Comparison of ENCODE assay signal across 1 fruit fly cellular context in the genomic region with DNA sequence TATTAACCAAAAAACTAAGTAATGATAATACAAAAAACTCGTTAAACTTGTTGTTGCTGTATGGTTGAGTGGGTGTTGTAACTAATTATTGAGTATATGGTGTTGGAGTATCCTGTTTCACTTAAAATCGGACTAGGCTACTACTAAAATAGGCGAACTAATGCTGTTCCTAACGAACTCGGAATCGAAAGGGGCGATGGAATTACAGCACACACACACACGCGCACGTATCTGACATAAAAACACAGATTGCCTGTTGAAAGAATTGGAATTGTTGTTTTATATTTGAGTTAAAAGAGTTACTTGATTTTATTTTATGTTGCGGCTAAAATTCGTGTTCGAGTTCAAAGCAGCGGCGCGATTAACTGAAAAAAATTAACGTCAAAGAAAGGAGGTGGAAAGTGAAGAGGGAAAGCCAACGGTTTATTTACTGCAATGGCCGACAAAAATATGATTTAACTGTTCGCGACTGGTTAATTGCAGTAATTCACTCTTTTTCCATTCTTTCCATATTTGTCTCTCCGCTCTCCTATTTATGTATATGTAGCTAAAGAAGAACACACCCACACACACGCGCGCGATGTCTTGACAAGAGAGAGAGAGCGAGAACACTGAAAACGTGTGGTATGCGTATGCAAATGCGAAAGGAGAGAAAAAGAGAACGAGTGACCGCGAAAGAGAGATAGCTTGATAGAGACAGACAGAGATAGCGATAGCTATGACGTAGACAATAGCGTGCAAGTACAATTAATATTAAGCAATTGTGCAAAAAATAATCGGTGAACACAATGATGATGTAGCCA.
TF ChIP-seq lines count a peak whose summit lies in the region.

No protein-coding gene starts in this region.

TF ChIP-seq in whole organism, embryonic, 481 proteins besides CTCF, POLR2A, EP300 and RAD21 (continued from another document and continues in another):
- TF ChIP-seq Stat92E (GFP tag; optimal IDR thresholded peaks at IDR 0.05; lab: Kevin White, UChicago) (no peak), run (tag; optimal IDR thresholded peaks at IDR 0.05; lab: Kevin White, UChicago) (no peak), Xrp1 (GFP tag; IDR thresholded peaks at IDR 0.05; lab: Robert Waterston, UW) (no peak), pfk (GFP tag; optimal IDR thresholded peaks at IDR 0.05; lab: Kevin White, UChicago) (no peak), HHEX (GFP tag; optimal IDR thresholded peaks at IDR 0.05; lab: Kevin White, UChicago) (no peak), CG7271 (tag; optimal IDR thresholded peaks at IDR 0.05; lab: Kevin White, UChicago) (no peak), CG17361 (GFP tag; IDR thresholded peaks at IDR 0.05; lab: Robert Waterston, UW) (no peak), CG8924 (tag; optimal IDR thresholded peaks at IDR 0.05; lab: Kevin White, UChicago) (peak; percentile 20), D19B (GFP tag; optimal IDR thresholded peaks at IDR 0.05; lab: Kevin White, UChicago) (no peak), CG34422 (GFP tag; IDR thresholded peaks at IDR 0.05; lab: Robert Waterston, UW) (peak; percentile 6; the same call in 1 of the 3 replicates), CG6689 (GFP tag; IDR thresholded peaks at IDR 0.05; lab: Robert Waterston, UW) (no peak), Atf6 (GFP tag; IDR thresholded peaks at IDR 0.05; lab: Robert Waterston, UW) (0 out of 2 replicates have a peak, but pooled peaks have one; percentile 13), CG6254 (GFP tag; optimal IDR thresholded peaks at IDR 0.05; lab: Kevin White, UChicago) (no peak), Hmx (GFP tag; optimal IDR thresholded peaks at IDR 0.05; lab: Kevin White, UChicago) (no peak), sug (tag; optimal IDR thresholded peaks at IDR 0.05; lab: Kevin White, UChicago) (peak; percentile 76), Dbx (GFP tag; IDR thresholded peaks at IDR 0.05; lab: Robert Waterston, UW) (no peak), Nf-YA (GFP tag; IDR thresholded peaks at IDR 0.05; lab: Robert Waterston, UW) (no peak), CG8359 (GFP tag; optimal IDR thresholded peaks at IDR 0.05; lab: Kevin White, UChicago; ENCODE audit: borderline replicate concordance) (no peak), CG16863 (GFP tag; optimal IDR thresholded peaks at IDR 0.05; lab: Kevin White, UChicago) (no peak), CG12299 (tag; optimal IDR thresholded peaks at IDR 0.05; lab: Kevin White, UChicago) (no peak), nom (GFP tag; optimal IDR thresholded peaks at IDR 0.05; lab: Kevin White, UChicago) (peak; percentile 39), CG12104 (GFP tag; optimal IDR thresholded peaks at IDR 0.05; lab: Kevin White, UChicago) (no peak), Deaf1 (tag; optimal IDR thresholded peaks at IDR 0.05; lab: Kevin White, UChicago) (no peak), CG10543 (GFP tag; optimal IDR thresholded peaks at IDR 0.05; lab: Kevin White, UChicago) (no peak), BtbVII (GFP tag; optimal IDR thresholded peaks at IDR 0.05; lab: Kevin White, UChicago) (peak; percentile 85), en (GFP tag; optimal IDR thresholded peaks at IDR 0.05; lab: Kevin White, UChicago) (no peak), gt (GFP tag; IDR thresholded peaks at IDR 0.05; lab: Robert Waterston, UW) (no peak), HmgD (GFP tag; optimal IDR thresholded peaks at IDR 0.05; lab: Kevin White, UChicago) (no peak), CG31388 (GFP tag; optimal IDR thresholded peaks at IDR 0.05; lab: Kevin White, UChicago) (no peak), cg (GFP tag; optimal IDR thresholded peaks at IDR 0.05; lab: Kevin White, UChicago) (peak; percentile 90), pita (GFP tag; optimal IDR thresholded peaks at IDR 0.05; lab: Kevin White, UChicago) (no peak), CG11093 (GFP tag; IDR thresholded peaks at IDR 0.05; lab: Robert Waterston, UW) (no peak), stc (GFP tag; IDR thresholded peaks at IDR 0.05; lab: Robert Waterston, UW) (peak; percentile 13; the same call in 1 of the 2 replicates), CG3726 (GFP tag; IDR thresholded peaks at IDR 0.05; lab: Robert Waterston, UW) (no peak), sqz (GFP tag; optimal IDR thresholded peaks at IDR 0.05; lab: Kevin White, UChicago) (peak; percentile 22), CG12391 (tag; optimal IDR thresholded peaks at IDR 0.05; lab: Kevin White, UChicago) (no peak), trh (GFP tag; optimal IDR thresholded peaks at IDR 0.05; lab: Kevin White, UChicago) (no peak), CG6791 (GFP tag; IDR thresholded peaks at IDR 0.05; lab: Robert Waterston, UW; ENCODE audit: partially characterized antibody) (no peak), odd (GFP tag; optimal IDR thresholded peaks at IDR 0.05; lab: Kevin White, UChicago) (no peak), prd (optimal IDR thresholded peaks at IDR 0.05; lab: Kevin White, UChicago) (no peak), prd (GFP tag; IDR thresholded peaks at IDR 0.05; lab: Robert Waterston, UW) (no peak), CG15479 (GFP tag; optimal IDR thresholded peaks at IDR 0.05; lab: Kevin White, UChicago) (peak; percentile 91), CG3163 (GFP tag; optimal IDR thresholded peaks at IDR 0.05; lab: Kevin White, UChicago) (no peak), ara (GFP tag; IDR thresholded peaks at IDR 0.05; lab: Robert Waterston, UW) (no peak), otp (GFP tag; IDR thresholded peaks at IDR 0.05; lab: Robert Waterston, UW) (no peak), CG8290 (GFP tag; optimal IDR thresholded peaks at IDR 0.05; lab: Kevin White, UChicago) (no peak), CG8290 (tag; optimal IDR thresholded peaks at IDR 0.05; lab: Kevin White, UChicago) (no peak), Camta (GFP tag; optimal IDR thresholded peaks at IDR 0.05; lab: Kevin White, UChicago) (no peak), tio (GFP tag; optimal IDR thresholded peaks at IDR 0.05; lab: Kevin White, UChicago) (no peak), Lim3 (GFP tag; IDR thresholded peaks at IDR 0.05; lab: Robert Waterston, UW) (no peak), dan (GFP tag; IDR thresholded peaks at IDR 0.05; lab: Robert Waterston, UW) (no peak), Bdp1 (GFP tag; optimal IDR thresholded peaks at IDR 0.05; lab: Kevin White, UChicago) (no peak), CG10366 (GFP tag; IDR thresholded peaks at IDR 0.05; lab: Robert Waterston, UW) (no peak), Usf (GFP tag; optimal IDR thresholded peaks at IDR 0.05; lab: Kevin White, UChicago) (no peak), jigr1 (GFP tag; IDR thresholded peaks at IDR 0.05; lab: Robert Waterston, UW) (no peak), CG17385 (GFP tag; optimal IDR thresholded peaks at IDR 0.05; lab: Kevin White, UChicago) (peak; percentile 11), CG4707 (GFP tag; optimal IDR thresholded peaks at IDR 0.05; lab: Kevin White, UChicago) (no peak), CG31441 (GFP tag; IDR thresholded peaks at IDR 0.05; lab: Robert Waterston, UW) (no peak), nau (GFP tag; optimal IDR thresholded peaks at IDR 0.05; lab: Kevin White, UChicago) (no peak), Lhr (GFP tag; optimal IDR thresholded peaks at IDR 0.05; lab: Kevin White, UChicago) (no peak), CG1529 (GFP tag; optimal IDR thresholded peaks at IDR 0.05; lab: Kevin White, UChicago) (no peak), CG7745 (tag; optimal IDR thresholded peaks at IDR 0.05; lab: Kevin White, UChicago) (no peak), Abd-B (GFP tag; optimal IDR thresholded peaks at IDR 0.05; lab: Kevin White, UChicago) (no peak), schlank (tag; optimal IDR thresholded peaks at IDR 0.05; lab: Kevin White, UChicago) (no peak), gsb-n (tag; optimal IDR thresholded peaks at IDR 0.05; lab: Kevin White, UChicago) (no peak), sc (optimal IDR thresholded peaks at IDR 0.05; lab: Kevin White, UChicago) (no peak), sc (GFP tag; optimal IDR thresholded peaks at IDR 0.05; lab: Kevin White, UChicago) (no peak), danr (GFP tag; IDR thresholded peaks at IDR 0.05; lab: Robert Waterston, UW) (no peak), CG6765 (GFP tag; optimal IDR thresholded peaks at IDR 0.05; lab: Kevin White, UChicago) (no peak), CG15514 (GFP tag; optimal IDR thresholded peaks at IDR 0.05; lab: Kevin White, UChicago) (no peak), Eip74EF (GFP tag; optimal IDR thresholded peaks at IDR 0.05; lab: Kevin White, UChicago) (no peak), kni (GFP tag; optimal IDR thresholded peaks at IDR 0.05; lab: Kevin White, UChicago) (peak; percentile 39), chm (GFP tag; IDR thresholded peaks at IDR 0.05; lab: Robert Waterston, UW) (peak; percentile 59; the same call in 1 of the 2 replicates), tin (GFP tag; optimal IDR thresholded peaks at IDR 0.05; lab: Kevin White, UChicago) (no peak), CG1233 (GFP tag; optimal IDR thresholded peaks at IDR 0.05; lab: Kevin White, UChicago) (no peak), CG11504 (tag; optimal IDR thresholded peaks at IDR 0.05; lab: Kevin White, UChicago) (no peak), CG6175 (GFP tag; IDR thresholded peaks at IDR 0.05; lab: Robert Waterston, UW) (no peak), vnd (GFP tag; IDR thresholded peaks at IDR 0.05; lab: Robert Waterston, UW; ENCODE audit: partially characterized antibody) (no peak), Sry-δ (GFP tag; optimal IDR thresholded peaks at IDR 0.05; lab: Kevin White, UChicago) (no peak), kay (GFP tag; optimal IDR thresholded peaks at IDR 0.05; lab: Kevin White, UChicago) (no peak), trem (tag; optimal IDR thresholded peaks at IDR 0.05; lab: Kevin White, UChicago) (no peak), CG15601 (tag; optimal IDR thresholded peaks at IDR 0.05; lab: Kevin White, UChicago) (no peak), cwo (GFP tag; optimal IDR thresholded peaks at IDR 0.05; lab: Kevin White, UChicago) (peak; percentile 13), dpn (GFP tag; optimal IDR thresholded peaks at IDR 0.05; lab: Kevin White, UChicago) (no peak), CG10979 (tag; optimal IDR thresholded peaks at IDR 0.05; lab: Kevin White, UChicago) (no peak), usp (GFP tag; optimal IDR thresholded peaks at IDR 0.05; lab: Kevin White, UChicago) (no peak), Mes4 (GFP tag; optimal IDR thresholded peaks at IDR 0.05; lab: Kevin White, UChicago) (no peak), Opbp (GFP tag; IDR thresholded peaks at IDR 0.05; lab: Robert Waterston, UW; ENCODE audit: partially characterized antibody) (no peak), CG15696 (tag; optimal IDR thresholded peaks at IDR 0.05; lab: Kevin White, UChicago) (no peak), vvl (GFP tag; IDR thresholded peaks at IDR 0.05; lab: Robert Waterston, UW) (peak; percentile 85), CG9932 (GFP tag; IDR thresholded peaks at IDR 0.05; lab: Robert Waterston, UW) (no peak), CG15269 (tag; optimal IDR thresholded peaks at IDR 0.05; lab: Kevin White, UChicago) (no peak), CG12155 (GFP tag; optimal IDR thresholded peaks at IDR 0.05; lab: Kevin White, UChicago) (no peak), unc-4 (GFP tag; IDR thresholded peaks at IDR 0.05; lab: Robert Waterston, UW; ENCODE audit: partially characterized antibody) (no peak), Ravus (GFP tag; IDR thresholded peaks at IDR 0.05; lab: Robert Waterston, UW) (no peak), CG7372 (GFP tag; IDR thresholded peaks at IDR 0.05; lab: Robert Waterston, UW) (no peak), amos (GFP tag; IDR thresholded peaks at IDR 0.05; lab: Robert Waterston, UW; ENCODE audit: partially characterized antibody) (no peak), fd96Cb (tag; optimal IDR thresholded peaks at IDR 0.05; lab: Kevin White, UChicago) (no peak), Doc3 (GFP tag; IDR thresholded peaks at IDR 0.05; lab: Robert Waterston, UW; ENCODE audit: partially characterized antibody) (no peak; the same call in 2 of the 3 replicates), dmrt99B (tag; optimal IDR thresholded peaks at IDR 0.05; lab: Kevin White, UChicago) (no peak), CG42726 (GFP tag; IDR thresholded peaks at IDR 0.05; lab: Robert Waterston, UW; ENCODE audit: partially characterized antibody) (no peak), bowl (GFP tag; IDR thresholded peaks at IDR 0.05; lab: Robert Waterston, UW) (no peak), Asciz (GFP tag; optimal IDR thresholded peaks at IDR 0.05; lab: Kevin White, UChicago) (no peak), CG16779 (GFP tag; IDR thresholded peaks at IDR 0.05; lab: Robert Waterston, UW) (no peak), HLH54F (GFP tag; optimal IDR thresholded peaks at IDR 0.05; lab: Kevin White, UChicago) (no peak), CG34224 (GFP tag; IDR thresholded peaks at IDR 0.05; lab: Robert Waterston, UW; ENCODE audit: partially characterized antibody) (peak; percentile 7; the same call in 1 of the 3 replicates), CG7839 (tag; optimal IDR thresholded peaks at IDR 0.05; lab: Kevin White, UChicago) (no peak), CG18599 (GFP tag; optimal IDR thresholded peaks at IDR 0.05; lab: Kevin White, UChicago) (no peak), pho (GFP tag; optimal IDR thresholded peaks at IDR 0.05; lab: Kevin White, UChicago) (no peak), sr (GFP tag; IDR thresholded peaks at IDR 0.05; lab: Robert Waterston, UW) (peak; percentile 57; the same call in 1 of the 3 replicates), ftz-f1 (GFP tag; optimal IDR thresholded peaks at IDR 0.05; lab: Kevin White, UChicago) (no peak), CG3065 (GFP tag; optimal IDR thresholded peaks at IDR 0.05; lab: Kevin White, UChicago) (no peak), CG8944 (GFP tag; optimal IDR thresholded peaks at IDR 0.05; lab: Kevin White, UChicago) (no peak), lbe (GFP tag; optimal IDR thresholded peaks at IDR 0.05; lab: Kevin White, UChicago) (peak; percentile 14), D (optimal IDR thresholded peaks at IDR 0.05; lab: Kevin White, UChicago) (peak; percentile 6), D (GFP tag; optimal IDR thresholded peaks at IDR 0.05; lab: Kevin White, UChicago) (no peak), Dek (tag; optimal IDR thresholded peaks at IDR 0.05; lab: Kevin White, UChicago) (no peak), zfh2 (GFP tag; optimal IDR thresholded peaks at IDR 0.05; lab: Kevin White, UChicago) (no peak), CG17328 (GFP tag; IDR thresholded peaks at IDR 0.05; lab: Robert Waterston, UW) (no peak), Neu2 (GFP tag; optimal IDR thresholded peaks at IDR 0.05; lab: Kevin White, UChicago; ENCODE audit: borderline replicate concordance) (no peak), CG7987 (GFP tag; optimal IDR thresholded peaks at IDR 0.05; lab: Kevin White, UChicago) (no peak), CG10431 (GFP tag; optimal IDR thresholded peaks at IDR 0.05; lab: Kevin White, UChicago) (no peak), CG34376 (GFP tag; optimal IDR thresholded peaks at IDR 0.05; lab: Kevin White, UChicago) (peak; percentile 10), salm (tag; optimal IDR thresholded peaks at IDR 0.05; lab: Kevin White, UChicago) (no peak), CG9437 (GFP tag; optimal IDR thresholded peaks at IDR 0.05; lab: Kevin White, UChicago) (no peak), chinmo (GFP tag; IDR thresholded peaks at IDR 0.05; lab: Robert Waterston, UW; ENCODE audit: partially characterized antibody) (peak; percentile 83; the same call in 3 of the 4 replicates)
